Fruit fly (Drosophila melanogaster) whole organism, pupa: ENCODE results near the gene Gr97a.
A peak's percentile ranks its signal among the peaks of the same experiment; 100 is the strongest.

Source experiments
- CG10348 ChIP-seq: fragments of 200-800 bp; sonication (Bioruptor generic); IDR thresholded peaks from 2 replicates; pipeline ENCODE4 v1.3.6; 2022; ENCODE audit warnings: missing biosample characterization, missing genetic modification characterization
- CG13204 ChIP-seq: fragments of 200-800 bp; sonication (Bioruptor generic); optimal IDR thresholded peaks from 2 replicates; lab custom pipeline; 2018; ENCODE audit warnings: missing biosample characterization, mild to moderate bottlenecking, missing genetic modification characterization, moderate library complexity
- CG14655 ChIP-seq: fragments of 200-800 bp; sonication (Bioruptor generic); optimal IDR thresholded peaks from 3 replicates; lab custom pipeline; 2017; ENCODE audit warnings: mild to moderate bottlenecking, missing biosample characterization, missing genetic modification reagents, missing genetic modification characterization
- CG15710 ChIP-seq: fragments of 200-800 bp; sonication (Bioruptor generic); optimal IDR thresholded peaks from 2 replicates; lab custom pipeline; 2018; ENCODE audit warnings: missing biosample characterization, mild to moderate bottlenecking, missing genetic modification characterization, moderate library complexity
- CG17806 ChIP-seq: fragments of 200-800 bp; sonication (Bioruptor generic); optimal IDR thresholded peaks from 2 replicates; lab custom pipeline; 2018; ENCODE audit warnings: missing biosample characterization, mild to moderate bottlenecking, missing genetic modification characterization, moderate library complexity
- CG32121 ChIP-seq: fragments of 200-800 bp; sonication (Bioruptor generic); IDR thresholded peaks from 2 replicates; pipeline ENCODE4 v1.3.6; 2022; ENCODE audit warnings: missing biosample characterization, missing genetic modification characterization
- CG34367 ChIP-seq: fragments of 200-800 bp; sonication (Bioruptor generic); optimal IDR thresholded peaks from 2 replicates; lab custom pipeline; 2018; ENCODE audit warnings: missing biosample characterization, mild to moderate bottlenecking, missing genetic modification characterization
- CG8301 ChIP-seq: fragments of 200-800 bp; sonication (Bioruptor generic); optimal IDR thresholded peaks from 2 replicates; lab custom pipeline; 2018; ENCODE audit warnings: missing biosample characterization, mild to moderate bottlenecking, missing genetic modification characterization
- CG9948 ChIP-seq: fragments of 200-800 bp; sonication (Bioruptor generic); optimal IDR thresholded peaks from 2 replicates; lab custom pipeline; 2018; ENCODE audit warnings: missing biosample characterization, mild to moderate bottlenecking, missing genetic modification characterization, moderate library complexity
- D1 ChIP-seq: fragments of 200-800 bp; sonication (Bioruptor generic); optimal IDR thresholded peaks from 2 replicates; lab custom pipeline; 2018; ENCODE audit warnings: missing biosample characterization, mild to moderate bottlenecking, missing genetic modification characterization, moderate library complexity
- EcR ChIP-seq: fragments of 200-800 bp; sonication (Bioruptor generic); optimal IDR thresholded peaks from 3 replicates; lab custom pipeline; 2019; ENCODE audit warnings: missing biosample characterization, missing genetic modification characterization, mild to moderate bottlenecking, moderate library complexity, missing genetic modification reagents
- Ets98B ChIP-seq: fragments of 200-800 bp; sonication (Bioruptor generic); IDR thresholded peaks from 2 replicates; pipeline ENCODE4 v1.3.6; 2022; ENCODE audit warnings: missing biosample characterization, missing genetic modification characterization
- Pif1A ChIP-seq: fragments of 200-800 bp; sonication (Bioruptor generic); optimal IDR thresholded peaks from 3 replicates; lab custom pipeline; 2016; ENCODE audit warnings: missing biosample characterization, missing genetic modification characterization
- Snoo ChIP-seq: fragments of 200-800 bp; sonication (Bioruptor generic); optimal IDR thresholded peaks from 3 replicates; lab custom pipeline; 2017; ENCODE audit warnings: missing biosample characterization, mild to moderate bottlenecking, missing genetic modification characterization, inconsistent platforms

DNA sequence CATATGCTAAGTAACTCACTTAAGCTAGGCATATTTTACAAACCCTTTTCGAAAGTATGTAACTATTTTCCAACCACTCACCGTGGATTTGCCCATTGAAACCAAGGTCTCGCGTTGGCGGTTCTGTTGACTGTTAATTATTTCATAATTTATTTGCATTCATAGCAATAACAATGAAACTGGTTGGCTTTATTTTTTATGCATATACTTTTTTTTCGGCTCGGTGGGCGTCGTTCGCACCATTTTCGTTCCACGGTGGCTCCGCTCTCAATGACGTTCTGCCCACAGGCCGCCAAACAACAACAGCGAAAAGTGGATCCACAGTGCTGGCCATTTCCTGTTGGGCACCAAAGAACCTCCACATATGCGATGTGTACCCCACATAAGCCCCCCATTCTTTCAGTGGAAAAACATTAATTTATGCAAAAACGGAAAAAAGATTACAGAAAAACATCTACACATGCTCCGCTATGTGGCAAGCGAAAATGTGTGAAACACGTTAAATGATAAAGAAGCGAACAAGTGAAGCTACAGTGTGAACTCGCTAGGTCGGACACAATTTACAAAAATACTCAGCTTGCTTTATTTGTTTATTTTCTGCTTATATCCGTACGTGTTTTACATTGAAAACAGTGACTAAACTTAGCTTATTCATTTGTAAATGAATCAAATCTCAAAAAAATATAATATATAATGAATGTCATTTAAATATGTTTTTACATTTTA is 1.5 kb upstream of the Gr97a start:
- TF ChIP-seq CG9948 (tag; lab: Kevin White, UChicago) (peak; percentile 5), CG32121 (GFP tag; lab: Robert Waterston, UW) (peak; percentile 75), Ets98B (peak; percentile 67), CG15710 (tag; lab: Kevin White, UChicago) (peak; percentile 9), CG8301 (peak; percentile 39), CG34367 (tag; lab: Kevin White, UChicago) (peak; percentile 8), CG13204 (no peak), EcR (no peak), CG14655 (GFP tag; lab: Kevin White, UChicago) (peak; percentile 46), D1 (tag; lab: Kevin White, UChicago) (no peak), Snoo (tag; lab: Kevin White, UChicago) (peak; percentile 38), CG10348 (GFP tag; lab: Robert Waterston, UW) (no peak), Pif1A (GFP tag; lab: Kevin White, UChicago) (no peak), CG17806 (tag; lab: Kevin White, UChicago) (no peak)
